Worm (Caenorhabditis elegans) whole organism, L1 larva: ENCODE results near the gene oac-3.

ENCODE experiments used
- aly-2 ChIP-seq: fragments of 150-350 bp; optimal IDR thresholded peaks from 2 replicates; lab custom pipeline; 2014; ENCODE audit warnings: missing biosample characterization, missing genetic modification characterization
- ama-1 ChIP-seq: fragments of 150-350 bp; optimal IDR thresholded peaks from 2 replicates; lab custom pipeline; 2014
- ceh-90 ChIP-seq: sonication (generic microtip); optimal IDR thresholded peaks from 2 replicates; lab custom pipeline; 2016; ENCODE audit warnings: missing genetic modification characterization, missing compliant biosample characterization
- dpl-1 ChIP-seq, 3 experiments: fragments of 150-350 bp in 2 of 3; sonication (generic microtip) in 1 of 3; optimal IDR thresholded peaks; 2 replicates each; lab custom pipeline; 2014 to 2017; ENCODE audit warnings: missing biosample characterization in 3 of 3, missing genetic modification characterization in 3 of 3, missing genetic modification reagents in 3 of 3
- jun-1 ChIP-seq: fragments of 150-350 bp; optimal IDR thresholded peaks from 2 replicates; lab custom pipeline; 2014; ENCODE audit warnings: missing biosample characterization, missing genetic modification reagents, missing genetic modification characterization
- lin-39 ChIP-seq: fragments of 150-350 bp; optimal IDR thresholded peaks from 2 replicates; lab custom pipeline; 2014; ENCODE audit warnings: missing biosample characterization, missing genetic modification reagents, missing genetic modification characterization
- nhr-90 ChIP-seq: sonication (generic microtip); optimal IDR thresholded peaks from 2 replicates; lab custom pipeline; 2016; ENCODE audit warnings: mild to moderate bottlenecking, missing genetic modification characterization, missing compliant biosample characterization; ENCODE audit not compliant: poor library complexity
- pqm-1 ChIP-seq: sonication (generic microtip); optimal IDR thresholded peaks from 3 replicates; lab custom pipeline; 2017; ENCODE audit warnings: missing biosample characterization, missing genetic modification characterization
- swsn-7 ChIP-seq: sonication (generic microtip); optimal IDR thresholded peaks from 2 replicates; lab custom pipeline; 2016; ENCODE audit warnings: missing genetic modification characterization, missing compliant biosample characterization

DNA sequence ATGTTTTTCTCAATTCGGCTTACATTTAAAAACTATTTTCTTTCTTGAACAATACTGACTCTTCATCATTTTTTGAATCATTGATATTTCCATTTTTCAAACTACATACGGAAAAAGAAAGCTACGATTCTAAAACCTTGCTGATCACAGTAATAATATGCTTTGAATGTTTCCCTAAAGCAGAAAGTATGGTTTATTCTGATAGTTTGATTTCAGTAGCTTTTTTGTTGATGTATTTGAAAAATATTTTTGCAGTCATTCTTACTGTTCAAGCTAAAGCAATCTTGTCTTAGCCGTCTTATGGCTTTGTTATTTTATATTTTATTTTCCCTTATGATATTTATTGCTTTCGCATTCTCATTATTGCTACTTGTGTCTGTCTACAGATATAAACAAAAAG lies 30.2 kb downstream of the oac-3 start, which contains the start of gene srxa-13:
- TF ChIP-seq pqm-1 (tag; lab: Kevin White, UChicago) (no peak), ceh-90 (tag; lab: Kevin White, UChicago) (no peak), lin-39 (tag; lab: Kevin White, UChicago) (no peak), dpl-1 (GFP tag; optimal IDR thresholded peaks at IDR 0.05; lab: Kevin White, UChicago) (no peak), jun-1 (no peak), aly-2 (tag; lab: Kevin White, UChicago) (no peak), ama-1 (no peak), nhr-90 (tag; lab: Kevin White, UChicago) (no peak), swsn-7 (tag; lab: Kevin White, UChicago) (no peak)
